Fruit fly (Drosophila melanogaster): ENCODE data around the gene CG5478.

CG5478 gene

DNA sequence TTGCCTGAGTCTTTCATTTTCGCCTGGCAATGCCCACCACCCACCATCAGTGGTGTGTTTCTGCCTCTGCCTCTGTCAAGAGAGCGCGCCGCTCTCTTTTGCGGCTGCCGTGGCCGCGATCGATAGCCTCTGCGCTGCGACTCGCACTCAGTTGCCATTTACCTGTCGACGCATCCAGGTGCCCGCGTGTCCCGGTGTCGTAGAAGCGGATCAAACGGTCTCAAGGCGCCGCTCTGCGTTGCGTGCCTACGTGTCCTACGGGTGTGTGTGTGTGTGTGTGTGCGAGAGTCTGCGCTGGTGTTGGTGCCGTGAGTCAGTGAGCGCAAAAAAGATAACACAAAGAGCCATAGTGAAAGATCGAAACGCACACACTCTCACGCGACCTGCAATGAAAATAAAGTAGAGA is 12.8 kb downstream of the CG5478 start, which contains the start of gene Fbxl7:
Gene Fbxl7, plus strand, starts transcription at position 148 of the 406 bp plus-strand sequence.
- TF ChIP-seq Ets65A (GFP tag), result no peak
- no peak for TF ChIP-seq CG16815 (GFP tag; optimal IDR thresholded peaks at IDR 0.05)
- TF ChIP-seq MESR4 (GFP tag; optimal IDR thresholded peaks at IDR 0.05), result no peak
- no peak for TF ChIP-seq nerfin-2 (GFP tag; IDR thresholded peaks at IDR 0.05; ENCODE audit: partially characterized antibody)
- TF ChIP-seq CG7556 (GFP tag; optimal IDR thresholded peaks at IDR 0.05), result no peak
- peak; percentile 24; the same call in 1 of the 2 replicates for TF ChIP-seq Adf1 (GFP tag; IDR thresholded peaks at IDR 0.05)
- TF ChIP-seq oc (tag; optimal IDR thresholded peaks at IDR 0.05), result peak; percentile 42
- TF ChIP-seq Gug (GFP tag; IDR thresholded peaks at IDR 0.05), result 0 out of 4 replicates have a peak, but pooled peaks have one; percentile 10
- no peak for TF ChIP-seq CG14441 (GFP tag; IDR thresholded peaks at IDR 0.05)
- no peak for TF ChIP-seq bsh (GFP tag; optimal IDR thresholded peaks at IDR 0.05)
- no peak for TF ChIP-seq chif (GFP tag; optimal IDR thresholded peaks at IDR 0.05)
- no peak for TF ChIP-seq gsb-n (tag; optimal IDR thresholded peaks at IDR 0.05)
- TF ChIP-seq wdn (GFP tag; IDR thresholded peaks at IDR 0.05), result no peak
- TF ChIP-seq ato (GFP tag; IDR thresholded peaks at IDR 0.05; ENCODE audit: partially characterized antibody), result 0 out of 2 replicates have a peak, but pooled peaks have one; percentile 51
- TF ChIP-seq jumu (GFP tag; optimal IDR thresholded peaks at IDR 0.05), result no peak
- no peak for TF ChIP-seq danr (GFP tag; IDR thresholded peaks at IDR 0.05)
- TF ChIP-seq Dip3 (GFP tag; optimal IDR thresholded peaks at IDR 0.05), result no peak
- TF ChIP-seq ATbp (GFP tag; optimal IDR thresholded peaks at IDR 0.05), result no peak
- TF ChIP-seq CG12236 (GFP tag; optimal IDR thresholded peaks at IDR 0.05), result no peak
- TF ChIP-seq CG13287 (GFP tag; IDR thresholded peaks at IDR 0.05; ENCODE audit: partially characterized antibody), result peak; percentile 11; the same call in 1 of the 2 replicates
- TF ChIP-seq hb (GFP tag; IDR thresholded peaks at IDR 0.05; ENCODE audit: partially characterized antibody), result no peak
- no peak for TF ChIP-seq nau (GFP tag; optimal IDR thresholded peaks at IDR 0.05)
- peak; percentile 46 for TF ChIP-seq ftz-f1 (GFP tag; optimal IDR thresholded peaks at IDR 0.05)
- TF ChIP-seq zfh1 (GFP tag; IDR thresholded peaks at IDR 0.05), result peak; percentile 39; the same call in 1 of the 3 replicates
- no peak for TF ChIP-seq CG10462 (GFP tag; optimal IDR thresholded peaks at IDR 0.05)
- 0 out of 3 replicates have a peak, but pooled peaks have one; percentile 37 for TF ChIP-seq zen2 (GFP tag; IDR thresholded peaks at IDR 0.05; ENCODE audit: partially characterized antibody)
- TF ChIP-seq CG8944 (GFP tag; optimal IDR thresholded peaks at IDR 0.05), result peak; percentile 7
- peak; percentile 61; the same call in 2 of the 3 replicates for TF ChIP-seq sr (GFP tag; IDR thresholded peaks at IDR 0.05)
- no peak for TF ChIP-seq CG7786 (GFP tag; optimal IDR thresholded peaks at IDR 0.05)
- no peak for TF ChIP-seq CG9437 (GFP tag; optimal IDR thresholded peaks at IDR 0.05)
- no peak for TF ChIP-seq CG18011 (GFP tag; optimal IDR thresholded peaks at IDR 0.05)
- TF ChIP-seq tin (GFP tag; optimal IDR thresholded peaks at IDR 0.05), result no peak
- no peak for TF ChIP-seq slou (GFP tag; optimal IDR thresholded peaks at IDR 0.05)
- peak; percentile 35 for TF ChIP-seq amos (GFP tag; IDR thresholded peaks at IDR 0.05; ENCODE audit: partially characterized antibody)
- TF ChIP-seq CG1603 (tag; optimal IDR thresholded peaks at IDR 0.05), result peak; percentile 3
- no peak for TF ChIP-seq fd102C (GFP tag; optimal IDR thresholded peaks at IDR 0.05)
- TF ChIP-seq Max (GFP tag; optimal IDR thresholded peaks at IDR 0.05), result no peak
- no peak for TF ChIP-seq CG31441 (GFP tag; IDR thresholded peaks at IDR 0.05)
- TF ChIP-seq Aef1 (GFP tag; IDR thresholded peaks at IDR 0.05), result no peak
- peak; percentile 26; the same call in 1 of the 2 replicates for TF ChIP-seq unc-4 (GFP tag; IDR thresholded peaks at IDR 0.05; ENCODE audit: partially characterized antibody)
- TF ChIP-seq CG4854 (GFP tag; optimal IDR thresholded peaks at IDR 0.05), result no peak
- no peak for TF ChIP-seq CG6689 (GFP tag; IDR thresholded peaks at IDR 0.05)
- TF ChIP-seq CG5953 (GFP tag; IDR thresholded peaks at IDR 0.05), result no peak
- TF ChIP-seq sens (GFP tag), result peak; percentile 83
- peak; percentile 64 for TF ChIP-seq rib (GFP tag; IDR thresholded peaks at IDR 0.05)
- TF ChIP-seq Vsx1 (GFP tag; optimal IDR thresholded peaks at IDR 0.05), result no peak
- TF ChIP-seq Fer1 (GFP tag; optimal IDR thresholded peaks at IDR 0.05), result no peak
- TF ChIP-seq CG8089 (GFP tag; optimal IDR thresholded peaks at IDR 0.05), result peak; percentile 44
- TF ChIP-seq CG2678 (tag; optimal IDR thresholded peaks at IDR 0.05), result no peak
- TF ChIP-seq CG10431 (GFP tag; optimal IDR thresholded peaks at IDR 0.05), result no peak

Data from whole organism, embryonic.